Comparison of ENCODE assay signal across 2 worm cellular contexts in genomic region chrIV:1522358-1522757, ce11.
TF ChIP-seq lines count a peak whose summit lies in the region.

No protein-coding gene starts in this region.

TF ChIP-seq in whole organism, L1 larva, 84 proteins besides CTCF, POLR2A, EP300 and RAD21:
- TF ChIP-seq nhr-20 (tag; optimal IDR thresholded peaks at IDR 0.05; lab: Kevin White, UChicago): no peak
- TF ChIP-seq sox-4 (tag; optimal IDR thresholded peaks at IDR 0.05; lab: Kevin White, UChicago): no peak
- TF ChIP-seq C16A3.4 (tag; optimal IDR thresholded peaks at IDR 0.05; lab: Kevin White, UChicago): no peak
- peak; percentile 71 for TF ChIP-seq ceh-8 (GFP tag; optimal IDR thresholded peaks at IDR 0.05; lab: Kevin White, UChicago)
- no peak for TF ChIP-seq fos-1 (tag; optimal IDR thresholded peaks at IDR 0.05; lab: Kevin White, UChicago)
- no peak for TF ChIP-seq efl-1 (optimal IDR thresholded peaks at IDR 0.05; lab: Kevin White, UChicago)
- peak in 1 of 2 experiments; percentile 87 for TF ChIP-seq efl-1 (GFP tag; optimal IDR thresholded peaks at IDR 0.05 in 1 of 2; lab: Kevin White, UChicago)
- TF ChIP-seq ceh-82 (tag; optimal IDR thresholded peaks at IDR 0.05; lab: Kevin White, UChicago): no peak
- no peak for TF ChIP-seq tlp-1 (tag; optimal IDR thresholded peaks at IDR 0.05; lab: Kevin White, UChicago)
- TF ChIP-seq nhr-90 (tag; optimal IDR thresholded peaks at IDR 0.05; lab: Kevin White, UChicago; ENCODE audit: poor library complexity): no peak

TF ChIP-seq in whole organism, L2 larva, 48 proteins besides CTCF, POLR2A, EP300 and RAD21:
- TF ChIP-seq sma-3 (GFP tag; optimal IDR thresholded peaks at IDR 0.05; lab: Kevin White, UChicago): no peak
- TF ChIP-seq skn-1 (tag; optimal IDR thresholded peaks at IDR 0.05; lab: Kevin White, UChicago): peak; percentile 74

Comparison
In these comparisons a context has a peak if more than half of its experiments do, and no peak if none do; other contexts are left out.
1. Of the 22 proteins assayed by ChIP-seq in both whole organism, L1 larva and whole organism, L2 larva: peak only in whole organism, L1 larva: none; only in whole organism, L2 larva: skn-1; in both: none; in neither: 21.